Worm (Caenorhabditis elegans) whole organism, L3 larva: Measurements from ENCODE around the gene aip-1.

Source experiments
- ama-1 ChIP-seq: fragments of 150-350 bp; optimal IDR thresholded peaks from 2 replicates; lab custom pipeline; 2018
- ceh-82 ChIP-seq: fragments of 150-350 bp; optimal IDR thresholded peaks from 2 replicates; lab custom pipeline; 2014; ENCODE audit warnings: missing biosample characterization, missing genetic modification characterization
- egl-27 ChIP-seq: sonication (generic microtip); optimal IDR thresholded peaks from 4 replicates; lab custom pipeline; 2017; ENCODE audit warnings: missing biosample characterization, missing genetic modification reagents, missing genetic modification characterization
- fkh-10 ChIP-seq: sonication (generic microtip); optimal IDR thresholded peaks from 2 replicates; lab custom pipeline; 2017; ENCODE audit warnings: missing biosample characterization, missing genetic modification reagents, missing genetic modification characterization
- lin-39 ChIP-seq: fragments of 150-350 bp; optimal IDR thresholded peaks from 2 replicates; lab custom pipeline; 2018; ENCODE audit warnings: missing biosample characterization, missing genetic modification reagents, missing genetic modification characterization
- nhr-11 ChIP-seq: fragments of 150-350 bp; optimal IDR thresholded peaks from 2 replicates; lab custom pipeline; 2014; ENCODE audit warnings: missing biosample characterization, missing genetic modification characterization
- nhr-12 ChIP-seq: fragments of 150-350 bp; optimal IDR thresholded peaks from 2 replicates; lab custom pipeline; 2014; ENCODE audit warnings: missing biosample characterization, missing genetic modification characterization
- nhr-76 ChIP-seq: fragments of 150-350 bp; sonication (generic microtip); optimal IDR thresholded peaks from 5 replicates; lab custom pipeline; 2014; ENCODE audit warnings: missing biosample characterization, missing genetic modification characterization
- ztf-11 ChIP-seq: fragments of 150-350 bp; optimal IDR thresholded peaks from 2 replicates; lab custom pipeline; 2014; ENCODE audit warnings: missing biosample characterization, missing genetic modification characterization

- TF ChIP-seq nhr-76 (tag; lab: Kevin White, UChicago) (no peak), egl-27 (tag; lab: Kevin White, UChicago) (no peak), ceh-82 (tag; lab: Kevin White, UChicago) (no peak), ama-1 (no peak), nhr-11 (tag; lab: Kevin White, UChicago) (no peak), fkh-10 (GFP tag; lab: Kevin White, UChicago) (no peak), nhr-12 (tag; lab: Kevin White, UChicago) (no peak), lin-39 (tag; lab: Kevin White, UChicago) (no peak), ztf-11 (tag; lab: Kevin White, UChicago) (no peak)
Observed at ce11 chrV:14002402-14002801, 9.7 kb upstream of the aip-1 start.
